Worm (Caenorhabditis elegans) whole organism, L1 larva: ENCODE measurements around the gene B0457.2.

Experiments
- C04F5.9 ChIP-seq: sonication (generic microtip); optimal IDR thresholded peaks from 2 replicates; lab custom pipeline; 2016; ENCODE audit warnings: missing genetic modification characterization, missing compliant biosample characterization
- C16A3.4 ChIP-seq: fragments of 150-350 bp; optimal IDR thresholded peaks from 2 replicates; lab custom pipeline; 2014; ENCODE audit warnings: missing biosample characterization, missing genetic modification characterization
- F16B12.6 ChIP-seq: fragments of 150-350 bp; optimal IDR thresholded peaks from 2 replicates; lab custom pipeline; 2014; ENCODE audit warnings: missing biosample characterization, missing genetic modification characterization
- aha-1 ChIP-seq: fragments of 150-350 bp; optimal IDR thresholded peaks from 2 replicates; lab custom pipeline; 2014; ENCODE audit warnings: missing biosample characterization, missing genetic modification characterization
- alr-1 ChIP-seq: fragments of 200-800 bp; sonication (Bioruptor generic); optimal IDR thresholded peaks from 2 replicates; lab custom pipeline; 2018; ENCODE audit warnings: borderline replicate concordance, mild to moderate bottlenecking, missing genetic modification characterization, missing compliant biosample characterization
- aly-2 ChIP-seq: fragments of 150-350 bp; optimal IDR thresholded peaks from 2 replicates; lab custom pipeline; 2014; ENCODE audit warnings: missing biosample characterization, missing genetic modification characterization
- ama-1 ChIP-seq: fragments of 150-350 bp; optimal IDR thresholded peaks from 2 replicates; lab custom pipeline; 2014
- blmp-1 ChIP-seq: fragments of 150-350 bp; optimal IDR thresholded peaks from 2 replicates; lab custom pipeline; 2014; ENCODE audit warnings: missing biosample characterization, missing genetic modification characterization
- ceh-82 ChIP-seq, 3 experiments: fragments of 150-350 bp in 1 of 3; sonication (generic microtip) in 2 of 3; optimal IDR thresholded peaks; 2 replicates each; lab custom pipeline; 2014 to 2017; ENCODE audit warnings: missing biosample characterization in 3 of 3, missing genetic modification characterization in 3 of 3
- ceh-88 ChIP-seq: fragments of 200-800 bp; sonication (Bioruptor generic); IDR thresholded peaks from 2 replicates; pipeline ENCODE4 v1.3.6; 2022; ENCODE audit warnings: missing genetic modification characterization, missing compliant biosample characterization
- ceh-90 ChIP-seq: sonication (generic microtip); optimal IDR thresholded peaks from 2 replicates; lab custom pipeline; 2016; ENCODE audit warnings: missing genetic modification characterization, missing compliant biosample characterization
- ces-1 ChIP-seq: fragments of 150-350 bp; optimal IDR thresholded peaks from 2 replicates; lab custom pipeline; 2014; ENCODE audit warnings: missing biosample characterization, missing genetic modification reagents, missing genetic modification characterization
- dpl-1 ChIP-seq, 3 experiments: fragments of 150-350 bp in 2 of 3; sonication (generic microtip) in 1 of 3; optimal IDR thresholded peaks; 2 replicates each; lab custom pipeline; 2014 to 2017; ENCODE audit warnings: missing biosample characterization in 3 of 3, missing genetic modification characterization in 3 of 3, missing genetic modification reagents in 3 of 3
- efl-3 ChIP-seq: fragments of 200-800 bp; sonication (Bioruptor generic); optimal IDR thresholded peaks from 2 replicates; lab custom pipeline; 2018; ENCODE audit warnings: mild to moderate bottlenecking, missing genetic modification characterization, missing compliant biosample characterization
- egl-13 ChIP-seq: sonication (generic microtip); optimal IDR thresholded peaks from 2 replicates; lab custom pipeline; 2016; ENCODE audit warnings: missing genotype, missing genetic modification reagents, missing genetic modification characterization, missing compliant biosample characterization
- egl-27 ChIP-seq, 2 experiments: fragments of 150-350 bp in 1 of 2; sonication (generic microtip); optimal IDR thresholded peaks; 3 replicates each; lab custom pipeline; 2017 to 2018; ENCODE audit warnings: missing biosample characterization in 2 of 2, missing genetic modification characterization in 2 of 2, missing genetic modification reagents in 2 of 2
- ets-5 ChIP-seq: fragments of 200-800 bp; sonication (Bioruptor generic); IDR thresholded peaks from 2 replicates; pipeline ENCODE4 v1.3.6; 2022; ENCODE audit warnings: missing genetic modification characterization, missing compliant biosample characterization
- fkh-10 ChIP-seq: sonication (generic microtip); optimal IDR thresholded peaks from 2 replicates; lab custom pipeline; 2017; ENCODE audit warnings: missing biosample characterization, missing genetic modification reagents, missing genetic modification characterization
- fkh-4 ChIP-seq: sonication (generic microtip); optimal IDR thresholded peaks from 2 replicates; lab custom pipeline; 2016; ENCODE audit warnings: missing compliant biosample characterization, missing genetic modification characterization, borderline replicate concordance
- fkh-8 ChIP-seq: sonication (generic microtip); optimal IDR thresholded peaks from 2 replicates; lab custom pipeline; 2016; ENCODE audit warnings: mild to moderate bottlenecking, missing genetic modification characterization, missing compliant biosample characterization
- fos-1 ChIP-seq: fragments of 150-350 bp; optimal IDR thresholded peaks from 2 replicates; lab custom pipeline; 2014; ENCODE audit warnings: missing biosample characterization, missing genetic modification characterization
- hlh-17 ChIP-seq: fragments of 200-800 bp; sonication (Bioruptor generic); optimal IDR thresholded peaks from 2 replicates; lab custom pipeline; 2018; ENCODE audit warnings: missing genetic modification characterization, mild to moderate bottlenecking, missing compliant biosample characterization, moderate library complexity, borderline replicate concordance
- hlh-4 ChIP-seq: sonication (generic microtip); optimal IDR thresholded peaks from 2 replicates; lab custom pipeline; 2016; ENCODE audit warnings: mild to moderate bottlenecking, missing genetic modification characterization, missing compliant biosample characterization
- hpl-2 ChIP-seq: fragments of 150-350 bp; optimal IDR thresholded peaks from 2 replicates; lab custom pipeline; 2014; ENCODE audit warnings: missing biosample characterization, missing genetic modification reagents, missing genetic modification characterization
- irx-1 ChIP-seq: sonication (generic microtip); optimal IDR thresholded peaks from 2 replicates; lab custom pipeline; 2016; ENCODE audit warnings: missing genetic modification characterization, missing compliant biosample characterization
- isw-1 ChIP-seq: fragments of 200-800 bp; sonication (Bioruptor generic); IDR thresholded peaks from 2 replicates; pipeline ENCODE4 v1.3.6; 2022; ENCODE audit warnings: missing genetic modification characterization, missing compliant biosample characterization
- jun-1 ChIP-seq: fragments of 150-350 bp; optimal IDR thresholded peaks from 2 replicates; lab custom pipeline; 2014; ENCODE audit warnings: missing biosample characterization, missing genetic modification reagents, missing genetic modification characterization
- lin-15B ChIP-seq: fragments of 150-350 bp; sonication (generic microtip); optimal IDR thresholded peaks from 3 replicates; lab custom pipeline; 2014; ENCODE audit warnings: missing biosample characterization, missing genetic modification characterization
- lin-35 ChIP-seq, 2 experiments: fragments of 150-350 bp; optimal IDR thresholded peaks; 2 replicates each; lab custom pipeline; 2014; ENCODE audit warnings: missing biosample characterization in 2 of 2, missing genetic modification characterization in 2 of 2, missing genetic modification reagents in 2 of 2
- mef-2 ChIP-seq: fragments of 150-350 bp; optimal IDR thresholded peaks from 2 replicates; lab custom pipeline; 2014; ENCODE audit warnings: missing biosample characterization, missing genetic modification characterization
- nhr-11 ChIP-seq: fragments of 150-350 bp; optimal IDR thresholded peaks from 2 replicates; lab custom pipeline; 2014; ENCODE audit warnings: missing biosample characterization, missing genetic modification characterization
- nhr-12 ChIP-seq: sonication (generic microtip); optimal IDR thresholded peaks from 2 replicates; lab custom pipeline; 2017; ENCODE audit warnings: missing biosample characterization, missing genetic modification characterization
- nhr-19 ChIP-seq: fragments of 200-800 bp; sonication (Bioruptor generic); conservative IDR thresholded peaks from 2 replicates; pipeline ENCODE4 v1.3.6; 2022; ENCODE audit warnings: missing genetic modification characterization, missing compliant biosample characterization
- nhr-20 ChIP-seq: sonication (generic microtip); optimal IDR thresholded peaks from 2 replicates; lab custom pipeline; 2016; ENCODE audit warnings: mild to moderate bottlenecking, missing genetic modification characterization, missing compliant biosample characterization
- nhr-237 ChIP-seq: fragments of 150-350 bp; optimal IDR thresholded peaks from 2 replicates; lab custom pipeline; 2014; ENCODE audit warnings: missing biosample characterization, missing genetic modification characterization
- nhr-28 ChIP-seq: fragments of 150-350 bp; optimal IDR thresholded peaks from 2 replicates; lab custom pipeline; 2014; ENCODE audit warnings: missing biosample characterization, missing genetic modification characterization
- nhr-47 ChIP-seq: sonication (generic microtip); optimal IDR thresholded peaks from 2 replicates; lab custom pipeline; 2016; ENCODE audit warnings: mild to moderate bottlenecking, missing genetic modification characterization, moderate library complexity, missing compliant biosample characterization
- nhr-71 ChIP-seq: sonication (generic microtip); optimal IDR thresholded peaks from 2 replicates; lab custom pipeline; 2016; ENCODE audit warnings: mild to moderate bottlenecking, missing genetic modification characterization, moderate library complexity, missing compliant biosample characterization
- nhr-76 ChIP-seq: sonication (generic microtip); optimal IDR thresholded peaks from 2 replicates; lab custom pipeline; 2017; ENCODE audit warnings: missing biosample characterization, missing genetic modification characterization
- nhr-77 ChIP-seq: fragments of 150-350 bp; optimal IDR thresholded peaks from 2 replicates; lab custom pipeline; 2014; ENCODE audit warnings: missing biosample characterization, missing genetic modification characterization
- nhr-84 ChIP-seq: sonication (generic microtip); optimal IDR thresholded peaks from 2 replicates; lab custom pipeline; 2017; ENCODE audit warnings: missing biosample characterization, missing genetic modification characterization
- nhr-85 ChIP-seq: sonication (generic microtip); peaks from one replicate; lab custom pipeline; 2016; ENCODE audit warnings: missing genetic modification characterization, inconsistent platforms, missing compliant biosample characterization
- nhr-90 ChIP-seq: sonication (generic microtip); optimal IDR thresholded peaks from 2 replicates; lab custom pipeline; 2016; ENCODE audit warnings: mild to moderate bottlenecking, missing genetic modification characterization, missing compliant biosample characterization; ENCODE audit not compliant: poor library complexity
- pax-3 ChIP-seq: fragments of 200-800 bp; sonication (Bioruptor generic); optimal IDR thresholded peaks from 2 replicates; lab custom pipeline; 2018; ENCODE audit warnings: mild to moderate bottlenecking, missing genetic modification characterization, moderate library complexity, missing compliant biosample characterization
- pqm-1 ChIP-seq: sonication (generic microtip); optimal IDR thresholded peaks from 3 replicates; lab custom pipeline; 2017; ENCODE audit warnings: missing biosample characterization, missing genetic modification characterization
- skn-1 ChIP-seq: fragments of 150-350 bp; optimal IDR thresholded peaks from 2 replicates; lab custom pipeline; 2014; ENCODE audit warnings: missing biosample characterization, missing genetic modification characterization
- snpc-4 ChIP-seq: fragments of 150-350 bp; optimal IDR thresholded peaks from 2 replicates; lab custom pipeline; 2014; ENCODE audit warnings: missing biosample characterization, missing genetic modification characterization
- snu-23 ChIP-seq: sonication (generic microtip); optimal IDR thresholded peaks from 2 replicates; lab custom pipeline; 2016; ENCODE audit warnings: missing genetic modification characterization, missing compliant biosample characterization
- sptf-1 ChIP-seq: fragments of 150-350 bp; optimal IDR thresholded peaks from 2 replicates; lab custom pipeline; 2014; ENCODE audit warnings: missing biosample characterization, missing genetic modification characterization
- tbx-2 ChIP-seq: sonication (generic microtip); optimal IDR thresholded peaks from 2 replicates; lab custom pipeline; 2016; ENCODE audit warnings: missing genetic modification characterization, missing compliant biosample characterization
- tlp-1 ChIP-seq: fragments of 150-350 bp; optimal IDR thresholded peaks from 2 replicates; lab custom pipeline; 2014; ENCODE audit warnings: missing biosample characterization, missing genetic modification characterization
- unc-62 ChIP-seq: fragments of 150-350 bp; optimal IDR thresholded peaks from 2 replicates; lab custom pipeline; 2014; ENCODE audit warnings: missing biosample characterization, missing genetic modification reagents, missing genetic modification characterization
- unc-86 ChIP-seq: sonication (generic microtip); optimal IDR thresholded peaks from 2 replicates; lab custom pipeline; 2016; ENCODE audit warnings: missing genetic modification characterization, missing compliant biosample characterization
- xbp-1 ChIP-seq: sonication (generic microtip); optimal IDR thresholded peaks from 2 replicates; lab custom pipeline; 2016; ENCODE audit warnings: missing genetic modification characterization, missing compliant biosample characterization
- zag-1 ChIP-seq: fragments of 150-350 bp; optimal IDR thresholded peaks from 2 replicates; lab custom pipeline; 2014; ENCODE audit warnings: missing biosample characterization, missing genetic modification characterization

The B0457.2 gene

DNA sequence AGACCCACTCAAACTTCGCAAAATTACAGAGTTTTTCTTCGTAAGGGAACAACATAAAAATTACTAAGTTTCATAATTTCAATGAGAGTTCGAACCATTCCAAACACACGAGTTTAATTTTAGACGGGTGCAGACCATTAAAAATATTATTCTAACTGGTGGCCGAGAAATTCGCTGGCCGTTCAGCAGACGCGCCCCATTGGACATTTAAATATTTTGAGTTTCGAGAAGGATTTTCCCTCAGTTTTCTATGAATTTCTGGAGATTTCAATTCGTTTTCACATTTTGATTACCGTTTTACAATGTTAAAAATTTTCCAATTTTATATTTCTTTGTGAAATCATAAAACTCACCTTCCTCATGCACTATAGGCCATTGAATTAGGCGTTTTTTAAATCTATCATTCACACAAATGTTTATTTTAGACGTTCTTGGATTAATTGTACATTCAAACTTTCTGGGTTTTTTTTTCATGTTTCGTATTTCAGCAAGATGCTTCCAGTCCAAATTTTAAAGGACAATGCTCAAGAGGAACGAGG is 971 bp upstream of the B0457.2 start, which contains the start of gene cct-2 (continued):
- peak; percentile 21 for TF ChIP-seq skn-1
- TF ChIP-seq hlh-4, result no peak
- TF ChIP-seq ets-5 (GFP tag; lab: Robert Waterston, UW), result no peak
- no peak for TF ChIP-seq unc-62 (GFP tag; lab: Kevin White, UChicago)
- no peak for TF ChIP-seq hpl-2 (GFP tag; lab: Kevin White, UChicago)
- TF ChIP-seq ama-1 (lab: Kevin White, UChicago), result no peak
- TF ChIP-seq lin-35 (GFP tag; optimal IDR thresholded peaks at IDR 0.05; lab: Kevin White, UChicago), result peak; percentile 48 to 60
- TF ChIP-seq nhr-237 (tag; lab: Kevin White, UChicago), result no peak
- no peak for TF ChIP-seq F16B12.6 (tag; lab: Kevin White, UChicago)
- TF ChIP-seq nhr-76 (tag; lab: Kevin White, UChicago), result no peak
- TF ChIP-seq nhr-84 (tag; lab: Kevin White, UChicago), result no peak
- TF ChIP-seq ceh-88, result no peak
- no peak for TF ChIP-seq C04F5.9 (tag; lab: Kevin White, UChicago)
- TF ChIP-seq snpc-4 (tag; lab: Kevin White, UChicago), result no peak
- no peak for TF ChIP-seq fos-1 (tag; lab: Kevin White, UChicago)
- TF ChIP-seq nhr-47 (tag; lab: Kevin White, UChicago), result peak; percentile 38
- TF ChIP-seq nhr-77 (tag; lab: Kevin White, UChicago), result no peak
- no peak for TF ChIP-seq nhr-12 (tag; lab: Kevin White, UChicago)
- TF ChIP-seq fkh-8 (tag; lab: Kevin White, UChicago), result no peak
- TF ChIP-seq nhr-85 (tag; lab: Kevin White, UChicago), result peak; percentile 66
- TF ChIP-seq tlp-1 (tag; lab: Kevin White, UChicago), result no peak
- peak; percentile 39 for TF ChIP-seq tbx-2 (tag; lab: Kevin White, UChicago)
- TF ChIP-seq pqm-1 (tag; lab: Kevin White, UChicago), result no peak
- no peak for TF ChIP-seq mef-2 (tag; lab: Kevin White, UChicago)
- peak; percentile 68 for TF ChIP-seq snu-23 (GFP tag; lab: Kevin White, UChicago)
- TF ChIP-seq ceh-90 (tag; lab: Kevin White, UChicago), result peak; percentile 65
- TF ChIP-seq xbp-1 (tag; lab: Kevin White, UChicago), result peak; percentile 50
- no peak for TF ChIP-seq sptf-1 (tag; lab: Kevin White, UChicago)
- TF ChIP-seq alr-1 (tag; lab: Kevin White, UChicago), result no peak
- peak; percentile 22 to 64 (median 37) for TF ChIP-seq dpl-1 (GFP tag; optimal IDR thresholded peaks at IDR 0.05; lab: Kevin White, UChicago)
- TF ChIP-seq egl-13 (tag; lab: Kevin White, UChicago), result no peak
- TF ChIP-seq nhr-20 (tag; lab: Kevin White, UChicago), result peak; percentile 56
- TF ChIP-seq jun-1 (tag; lab: Kevin White, UChicago), result no peak
- TF ChIP-seq nhr-71 (tag; lab: Kevin White, UChicago), result peak; percentile 59
- TF ChIP-seq ces-1 (GFP tag; lab: Kevin White, UChicago), result no peak
- peak in 1 of 3 experiments; percentile 23 for TF ChIP-seq ceh-82 (tag; optimal IDR thresholded peaks at IDR 0.05; lab: Kevin White, UChicago)
- TF ChIP-seq irx-1 (tag; lab: Kevin White, UChicago), result no peak
- no peak for TF ChIP-seq pax-3 (tag; lab: Kevin White, UChicago)
- TF ChIP-seq nhr-11, result no peak
- no peak for TF ChIP-seq hlh-17
- TF ChIP-seq nhr-19 (GFP tag; lab: Robert Waterston, UW), result no peak
- TF ChIP-seq blmp-1 (tag; lab: Kevin White, UChicago), result peak; percentile 63
- TF ChIP-seq nhr-28 (tag; lab: Kevin White, UChicago), result no peak
- no peak for TF ChIP-seq unc-86 (tag; lab: Kevin White, UChicago)
- no peak for TF ChIP-seq isw-1
- TF ChIP-seq fkh-4 (tag; lab: Kevin White, UChicago), result no peak
- no peak for TF ChIP-seq zag-1 (tag; lab: Kevin White, UChicago)
- TF ChIP-seq nhr-90 (tag; lab: Kevin White, UChicago), result peak; percentile 28
- TF ChIP-seq efl-3 (GFP tag; lab: Kevin White, UChicago), result no peak
- TF ChIP-seq egl-27 (tag; optimal IDR thresholded peaks at IDR 0.05; lab: Kevin White, UChicago), result no peak
- TF ChIP-seq fkh-10, result no peak
- peak; percentile 50 for TF ChIP-seq lin-15B (tag; lab: Kevin White, UChicago)
- no peak for TF ChIP-seq aha-1 (tag; lab: Kevin White, UChicago)
- peak; percentile 70 for TF ChIP-seq C16A3.4 (tag; lab: Kevin White, UChicago)
- TF ChIP-seq aly-2, result no peak
